Worm (Caenorhabditis elegans): Measurements from ENCODE around the gene dkc-1.

The dkc-1 gene

DNA sequence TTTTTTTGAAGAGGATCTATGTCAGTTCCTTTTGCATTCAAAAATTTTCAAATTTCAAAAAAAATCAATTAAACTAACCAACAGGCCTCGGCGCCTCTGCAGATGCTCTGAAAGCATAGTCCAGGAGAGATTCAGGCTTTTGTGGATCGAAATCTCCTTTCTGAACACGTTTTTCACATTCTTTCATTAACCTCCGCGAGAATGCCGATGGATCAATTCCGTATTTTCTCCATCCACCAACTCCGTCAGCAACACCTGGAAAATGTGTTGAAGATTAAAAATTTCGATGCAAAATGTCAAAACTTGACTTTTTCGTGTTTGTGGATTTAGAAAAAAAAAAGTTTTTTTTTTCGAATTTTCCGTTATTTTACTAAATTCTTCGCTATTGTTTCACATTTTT lies 33.7 kb upstream of the dkc-1 start (continued):
- TF ChIP-seq him-1 (tag; optimal IDR thresholded peaks at IDR 0.05) (no peak), aptf-2 (GFP tag; conservative IDR thresholded peaks at IDR 0.05) (no peak)

DNA sequence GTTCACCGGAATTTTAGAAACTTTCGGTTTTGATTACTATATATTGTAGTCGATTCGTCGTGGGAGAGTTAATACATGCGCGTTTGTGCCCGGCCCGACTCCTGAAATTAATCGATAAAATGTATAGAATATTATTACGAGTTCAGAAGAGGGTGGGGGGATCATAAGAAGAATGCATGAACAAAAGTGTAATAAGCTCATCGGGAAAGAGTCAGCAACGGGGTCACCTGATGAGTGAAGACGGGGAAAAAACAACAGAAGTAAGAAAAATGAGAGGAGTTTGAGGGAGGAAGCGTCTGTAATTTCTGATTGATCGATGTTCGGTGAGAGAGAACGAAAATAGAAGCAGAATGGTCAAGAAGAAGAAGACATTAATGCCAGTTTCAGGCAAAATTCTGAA lies 32.1 kb upstream of the dkc-1 start, which contains the start of gene W09D10.4:
Gene W09D10.4 (minus strand): TSS at position 101 of the 400 bp plus-strand sequence.
- TF ChIP-seq lin-26 (GFP tag; IDR thresholded peaks at IDR 0.05) (no peak), cebp-1 (GFP tag; IDR thresholded peaks at IDR 0.05) (no peak), cebp-1 (tag; optimal IDR thresholded peaks at IDR 0.05) (peak; percentile 4)

DNA sequence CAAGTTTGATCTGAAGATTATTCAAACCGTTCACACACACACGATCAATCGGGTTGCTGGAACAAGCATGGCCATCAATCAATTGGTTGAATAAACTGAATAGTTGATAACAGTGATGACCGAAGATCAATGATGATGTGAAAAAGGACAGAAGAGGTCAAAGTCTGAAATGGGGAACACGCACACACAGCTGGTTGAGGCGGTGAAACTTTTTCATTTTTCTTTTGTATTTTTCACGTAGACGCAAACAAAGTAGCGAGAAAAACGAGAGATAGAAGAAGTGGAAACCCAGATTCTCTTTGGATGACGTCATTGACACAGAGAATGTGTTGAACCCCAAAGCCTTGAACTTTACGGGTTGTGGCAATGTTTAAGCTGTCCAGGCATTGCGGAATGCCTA lies 30.8 kb upstream of the dkc-1 start:
- no peak for TF ChIP-seq Y53G8AR.9 (GFP tag; conservative IDR thresholded peaks at IDR 0.05)
- no peak for TF ChIP-seq lsy-27 (tag; optimal IDR thresholded peaks at IDR 0.05; ENCODE audit: borderline replicate concordance, insufficient read depth)
- TF ChIP-seq ztf-18 (tag; optimal IDR thresholded peaks at IDR 0.05): peak; percentile 3
- TF ChIP-seq K12H6.12 (tag; optimal IDR thresholded peaks at IDR 0.05): no peak
- no peak for TF ChIP-seq ztf-22 (GFP tag; optimal IDR thresholded peaks at IDR 0.05)
- no peak for TF ChIP-seq fkh-3 (tag; optimal IDR thresholded peaks at IDR 0.05)
- TF ChIP-seq B0261.1 (tag; optimal IDR thresholded peaks at IDR 0.05): no peak
- peak; percentile 24 for TF ChIP-seq tlf-1 (GFP tag; optimal IDR thresholded peaks at IDR 0.05)
- no peak for TF ChIP-seq snpc-4 (GFP tag; optimal IDR thresholded peaks at IDR 0.05)
- TF ChIP-seq snpc-4 (tag; optimal IDR thresholded peaks at IDR 0.05): peak in 2 of 4 experiments; percentile 4 to 19
- TF ChIP-seq Y67H2A.10 (GFP tag; conservative IDR thresholded peaks at IDR 0.05): no peak
- TF ChIP-seq F55B11.4 (tag; optimal IDR thresholded peaks at IDR 0.05; ENCODE audit: borderline replicate concordance, insufficient read depth): no peak
- TF ChIP-seq aptf-3 (GFP tag; IDR thresholded peaks at IDR 0.05): no peak
- no peak for TF ChIP-seq ekl-4 (GFP tag; IDR thresholded peaks at IDR 0.05)
- no peak for TF ChIP-seq F57A8.1 (GFP tag; optimal IDR thresholded peaks at IDR 0.05)
- TF ChIP-seq pbrm-1 (GFP tag; IDR thresholded peaks at IDR 0.05): 0 out of 2 replicates have a peak, but pooled peaks have one; percentile 7
- TF ChIP-seq aptf-2 (GFP tag; conservative IDR thresholded peaks at IDR 0.05): no peak
- peak; percentile 41 for TF ChIP-seq madf-10 (tag; optimal IDR thresholded peaks at IDR 0.05)
- no peak; the same call in 1 of the 2 replicates for TF ChIP-seq let-526 (GFP tag; IDR thresholded peaks at IDR 0.05)
- TF ChIP-seq ztf-28 (GFP tag; IDR thresholded peaks at IDR 0.05): no peak
- TF ChIP-seq ets-4 (GFP tag; optimal IDR thresholded peaks at IDR 0.05): no peak
- no peak for TF ChIP-seq Y56A3A.18 (GFP tag; IDR thresholded peaks at IDR 0.05)
- TF ChIP-seq ztf-25 (GFP tag; IDR thresholded peaks at IDR 0.05): no peak
- TF ChIP-seq attf-5 (GFP tag; optimal IDR thresholded peaks at IDR 0.05): peak; percentile 46
- no peak for TF ChIP-seq snpc-3.4 (tag; optimal IDR thresholded peaks at IDR 0.05)
- TF ChIP-seq repo-1 (tag; optimal IDR thresholded peaks at IDR 0.05): no peak
- no peak for TF ChIP-seq egl-44 (GFP tag; IDR thresholded peaks at IDR 0.05)
- peak; percentile 32 for TF ChIP-seq ceh-27 (GFP tag; optimal IDR thresholded peaks at IDR 0.05)
- TF ChIP-seq F22D6.2 (tag; optimal IDR thresholded peaks at IDR 0.05): peak; percentile 65
- TF ChIP-seq ceh-100 (GFP tag; IDR thresholded peaks at IDR 0.05): no peak
- no peak for TF ChIP-seq F39B2.1 (GFP tag; IDR thresholded peaks at IDR 0.05)
- TF ChIP-seq rec-8 (tag; optimal IDR thresholded peaks at IDR 0.05): no peak
- TF ChIP-seq ztf-26 (tag; optimal IDR thresholded peaks at IDR 0.05): peak; percentile 65
- TF ChIP-seq nhr-27 (tag; optimal IDR thresholded peaks at IDR 0.05): no peak
- peak; percentile 83 for TF ChIP-seq lin-40 (tag; optimal IDR thresholded peaks at IDR 0.05)
- TF ChIP-seq bed-2 (GFP tag; IDR thresholded peaks at IDR 0.05): no peak
- 0 out of 2 replicates have a peak, but pooled peaks have one; percentile 37 for TF ChIP-seq ceh-40 (GFP tag; IDR thresholded peaks at IDR 0.05)
- TF ChIP-seq nfyb-1 (GFP tag; IDR thresholded peaks at IDR 0.05): peak; percentile 80
- TF ChIP-seq F37B4.10 (GFP tag; IDR thresholded peaks at IDR 0.05): 0 out of 2 replicates have a peak, but pooled peaks have one; percentile 52
- peak in 1 of 2 experiments; percentile 6 for TF ChIP-seq let-607 (tag; optimal IDR thresholded peaks at IDR 0.05)
- peak; percentile 57; the same call in 1 of the 2 replicates for TF ChIP-seq dox-1 (GFP tag; IDR thresholded peaks at IDR 0.05)
